Worm (Caenorhabditis elegans): ENCODE measurements around the gene D2023.4.

DNA sequence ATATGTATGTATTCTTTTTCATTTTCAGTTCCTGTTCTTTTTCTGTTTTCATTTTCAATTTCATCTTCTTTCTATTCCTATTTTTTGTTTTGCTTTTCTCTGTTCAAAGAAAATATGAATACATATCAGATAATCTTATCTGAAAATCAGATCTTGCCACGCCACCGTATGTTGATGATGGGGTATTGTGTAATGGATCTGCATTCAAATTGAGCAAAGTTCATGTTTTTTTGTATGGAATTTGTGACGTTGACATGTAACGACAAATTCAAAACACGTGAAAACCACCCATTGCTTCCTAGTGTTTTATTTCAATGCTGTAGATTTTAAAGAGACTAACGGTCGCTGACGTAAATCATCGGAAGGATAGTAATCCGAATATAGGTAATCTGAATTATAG is 32.7 kb upstream of the D2023.4 start:
- TF ChIP-seq madf-10 (tag; optimal IDR thresholded peaks at IDR 0.05) (no peak), dpl-1 (GFP tag; optimal IDR thresholded peaks at IDR 0.05) (no peak), ama-1 (optimal IDR thresholded peaks at IDR 0.05) (no peak), ama-1 (GFP tag; optimal IDR thresholded peaks at IDR 0.05) (no peak), Y79H2A.3 (GFP tag; conservative IDR thresholded peaks at IDR 0.05) (no peak)

All from whole organism, young adult.